Worm (Caenorhabditis elegans): ENCODE measurements around the gene C17E7.12.

The C17E7.12 gene

ce11 chrV:3889113-3889512 is 2.7 kb downstream of the C17E7.12 start, which contains the start of gene C17E7.13:
Gene C17E7.13 (minus strand): TSS chrV:3889288.
- TF ChIP-seq pqm-1 (tag; optimal IDR thresholded peaks at IDR 0.05) = peak; percentile 14
- TF ChIP-seq nhr-11 (tag; optimal IDR thresholded peaks at IDR 0.05) = no peak
- peak; percentile 25 for TF ChIP-seq elt-2 (tag; optimal IDR thresholded peaks at IDR 0.05)

DNA sequence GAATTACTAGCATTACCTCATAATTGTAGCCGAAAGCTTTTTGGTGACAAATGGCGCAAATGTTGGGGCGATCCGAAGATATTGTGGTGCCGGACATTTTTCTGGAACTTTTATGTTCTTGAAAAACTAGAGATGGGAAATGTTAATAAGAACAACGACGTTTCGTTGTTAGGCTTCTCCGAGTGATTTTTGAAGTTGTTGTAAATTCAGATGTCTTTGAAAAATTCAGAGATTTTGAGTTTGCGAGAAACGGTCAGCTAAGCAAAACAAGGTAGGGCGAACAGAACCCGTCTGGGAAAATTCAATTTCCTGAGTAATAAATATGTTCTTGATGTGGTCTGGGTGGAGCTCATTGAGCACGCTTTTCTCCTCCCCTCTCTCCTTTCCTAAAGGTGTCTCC is 5.7 kb downstream of the C17E7.12 start, which contains the start of gene nhr-124:
nhr-124 (minus strand) TSS at position 101 of the 400 bp plus-strand sequence.
- no peak for TF ChIP-seq mdl-1 (tag; optimal IDR thresholded peaks at IDR 0.05)
- no peak for TF ChIP-seq elt-1 (tag; optimal IDR thresholded peaks at IDR 0.05)
- TF ChIP-seq zag-1 (tag; optimal IDR thresholded peaks at IDR 0.05) = no peak
- TF ChIP-seq sea-2 (GFP tag; optimal IDR thresholded peaks at IDR 0.05) = no peak
- TF ChIP-seq elt-2 (tag; optimal IDR thresholded peaks at IDR 0.05) = no peak
- TF ChIP-seq nhr-12 (tag; optimal IDR thresholded peaks at IDR 0.05) = no peak
- no peak for TF ChIP-seq tbx-2 (tag; optimal IDR thresholded peaks at IDR 0.05)
- TF ChIP-seq ZK546.5 (tag; optimal IDR thresholded peaks at IDR 0.05) = no peak
- no peak for TF ChIP-seq jun-1 (tag; optimal IDR thresholded peaks at IDR 0.05)
- TF ChIP-seq fkh-10 (GFP tag; optimal IDR thresholded peaks at IDR 0.05) = no peak
- no peak for TF ChIP-seq hmg-11 (tag; optimal IDR thresholded peaks at IDR 0.05)
- no peak for TF ChIP-seq pqm-1 (tag; optimal IDR thresholded peaks at IDR 0.05)
- no peak for TF ChIP-seq nhr-25 (tag; optimal IDR thresholded peaks at IDR 0.05)
- TF ChIP-seq nhr-11 (tag; optimal IDR thresholded peaks at IDR 0.05) = no peak
- no peak for TF ChIP-seq lin-39 (tag; optimal IDR thresholded peaks at IDR 0.05)

DNA sequence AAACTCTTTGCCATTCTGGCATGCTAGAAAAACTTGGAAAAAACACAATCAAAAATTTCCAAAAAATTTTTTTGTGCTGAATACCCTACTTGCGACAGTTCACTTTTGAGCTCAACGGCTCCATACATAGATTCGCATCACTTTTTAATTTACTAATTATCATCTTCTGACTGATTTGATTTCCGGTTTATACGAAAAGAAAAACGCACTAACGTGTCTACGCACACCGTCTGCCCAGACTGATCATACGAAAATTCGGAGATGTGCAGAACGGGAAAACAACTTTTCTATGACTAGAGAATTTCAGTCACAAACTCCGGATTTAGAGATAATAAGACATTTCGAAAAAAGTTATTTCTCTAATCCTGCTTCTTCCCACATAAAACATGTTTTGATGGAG is 7.3 kb downstream of the C17E7.12 start:
- TF ChIP-seq fkh-2 (tag; optimal IDR thresholded peaks at IDR 0.05) = no peak
- no peak for TF ChIP-seq nhr-77 (tag; optimal IDR thresholded peaks at IDR 0.05)
- no peak for TF ChIP-seq tbx-2 (tag; optimal IDR thresholded peaks at IDR 0.05)
- TF ChIP-seq ceh-16 (tag; optimal IDR thresholded peaks at IDR 0.05) = no peak
- no peak for TF ChIP-seq mml-1 (tag; optimal IDR thresholded peaks at IDR 0.05)
- no peak for TF ChIP-seq zag-1 (tag; optimal IDR thresholded peaks at IDR 0.05)
- no peak for TF ChIP-seq jun-1 (tag; optimal IDR thresholded peaks at IDR 0.05)
- TF ChIP-seq nhr-67 (tag; optimal IDR thresholded peaks at IDR 0.05) = no peak
- TF ChIP-seq ceh-82 (tag; optimal IDR thresholded peaks at IDR 0.05) = no peak
- TF ChIP-seq elt-2 (tag; optimal IDR thresholded peaks at IDR 0.05) = no peak
- TF ChIP-seq lin-39 (tag; optimal IDR thresholded peaks at IDR 0.05) = no peak
- no peak for TF ChIP-seq snpc-4 (tag; optimal IDR thresholded peaks at IDR 0.05)
- no peak for TF ChIP-seq lsy-12 (tag; optimal IDR thresholded peaks at IDR 0.05)
- TF ChIP-seq nhr-25 (tag; optimal IDR thresholded peaks at IDR 0.05) = no peak
- no peak for TF ChIP-seq nhr-43 (tag; optimal IDR thresholded peaks at IDR 0.05; ENCODE audit: poor library complexity, severe bottlenecking)
- TF ChIP-seq egl-5 (tag; optimal IDR thresholded peaks at IDR 0.05) = no peak
- TF ChIP-seq nhr-237 (tag; optimal IDR thresholded peaks at IDR 0.05) = no peak
- TF ChIP-seq skn-1 (tag; optimal IDR thresholded peaks at IDR 0.05) = no peak
- TF ChIP-seq unc-39 (tag; optimal IDR thresholded peaks at IDR 0.05) = no peak
- TF ChIP-seq mdl-1 (tag; optimal IDR thresholded peaks at IDR 0.05) = no peak

- TF ChIP-seq nhr-76 (tag; optimal IDR thresholded peaks at IDR 0.05) (no peak), egl-5 (tag; optimal IDR thresholded peaks at IDR 0.05) (no peak), aly-2 (tag; optimal IDR thresholded peaks at IDR 0.05) (no peak), unc-39 (tag; optimal IDR thresholded peaks at IDR 0.05) (no peak), hmg-11 (tag; optimal IDR thresholded peaks at IDR 0.05) (no peak), snpc-4 (tag; optimal IDR thresholded peaks at IDR 0.05) (no peak), lin-15B (tag; optimal IDR thresholded peaks at IDR 0.05) (no peak), ZK546.5 (tag; optimal IDR thresholded peaks at IDR 0.05) (no peak)
Observed at ce11 chrV:3878223-3878622, 13.6 kb downstream of the C17E7.12 start, which contains the start of gene nhr-159. Gene nhr-159 (minus strand): TSS chrV:3878323.

ce11 chrV:3877242-3877641 is 14.6 kb downstream of the C17E7.12 start:
- TF ChIP-seq nhr-237 (tag; optimal IDR thresholded peaks at IDR 0.05) (no peak), pha-4 (tag; optimal IDR thresholded peaks at IDR 0.05) (no peak), ceh-82 (tag; optimal IDR thresholded peaks at IDR 0.05) (no peak), unc-39 (tag; optimal IDR thresholded peaks at IDR 0.05) (no peak), nhr-67 (tag; optimal IDR thresholded peaks at IDR 0.05) (no peak), skn-1 (tag; optimal IDR thresholded peaks at IDR 0.05) (no peak), lin-39 (tag; optimal IDR thresholded peaks at IDR 0.05) (no peak), ceh-9 (tag; optimal IDR thresholded peaks at IDR 0.05) (no peak), nhr-77 (tag; optimal IDR thresholded peaks at IDR 0.05) (no peak), nhr-25 (tag; optimal IDR thresholded peaks at IDR 0.05) (no peak), nfya-1 (tag; optimal IDR thresholded peaks at IDR 0.05; ENCODE audit: insufficient read depth) (no peak), zag-1 (tag; optimal IDR thresholded peaks at IDR 0.05) (no peak), ceh-28 (tag; optimal IDR thresholded peaks at IDR 0.05) (no peak), eor-1 (tag; optimal IDR thresholded peaks at IDR 0.05) (no peak), snpc-4 (tag; optimal IDR thresholded peaks at IDR 0.05) (no peak), nhr-12 (tag; optimal IDR thresholded peaks at IDR 0.05) (no peak), elt-1 (tag; optimal IDR thresholded peaks at IDR 0.05) (no peak)

Data from whole organism, L3 larva.